Fruit fly (Drosophila melanogaster) whole organism, embryonic: ENCODE data around the gene Bx42.
A peak's percentile ranks its signal among the peaks of the same experiment; 100 is the strongest.

Experiments used
- CG10959 ChIP-seq: fragments of 200-800 bp; sonication (Bioruptor generic); IDR thresholded peaks from 2 replicates; pipeline ENCODE4 v1.3.6; 2022; ENCODE audit warnings: missing biosample characterization, missing genetic modification characterization
- CG14667 ChIP-seq: fragments of 200-800 bp; sonication (Bioruptor generic); IDR thresholded peaks from 2 replicates; pipeline ENCODE4 v1.3.6; 2022; ENCODE audit warnings: missing biosample characterization, missing genetic modification characterization
- CG15696 ChIP-seq: fragments of 200-800 bp; sonication (Bioruptor generic); optimal IDR thresholded peaks from 2 replicates; lab custom pipeline; 2019; ENCODE audit warnings: missing biosample characterization, mild to moderate bottlenecking, missing genetic modification characterization, moderate library complexity
- CG31224 ChIP-seq: fragments of 200-800 bp; sonication (Bioruptor generic); IDR thresholded peaks from 2 replicates; pipeline ENCODE4 v1.3.6; 2022; ENCODE audit warnings: missing biosample characterization, missing genetic modification characterization
- CG3281 ChIP-seq: fragments of 200-800 bp; sonication (Bioruptor generic); optimal IDR thresholded peaks from 3 replicates; lab custom pipeline; 2017; ENCODE audit warnings: missing biosample characterization, mild to moderate bottlenecking, missing genetic modification characterization
- CG3726 ChIP-seq: fragments of 200-800 bp; sonication (Bioruptor generic); IDR thresholded peaks from 3 replicates; pipeline ENCODE4, ENCODE4 v1.3.6; 2022; ENCODE audit warnings: missing biosample characterization, missing genetic modification characterization
- Dll ChIP-seq: fragments of 200-800 bp; sonication (Bioruptor generic); IDR thresholded peaks from 4 replicates; pipeline ENCODE4 v1.3.6; 2022; ENCODE audit warnings: missing biosample characterization, missing genetic modification characterization; ENCODE audit not compliant: partially characterized antibody
- Neu2 ChIP-seq: fragments of 200-800 bp; sonication (Bioruptor generic); optimal IDR thresholded peaks from 3 replicates; lab custom pipeline; 2016; ENCODE audit warnings: missing biosample characterization, missing genetic modification characterization, borderline replicate concordance
- cg ChIP-seq: fragments of 200-800 bp; sonication (Bioruptor generic); optimal IDR thresholded peaks from 3 replicates; lab custom pipeline; 2019; ENCODE audit warnings: missing biosample characterization, mild to moderate bottlenecking, missing genetic modification characterization, moderate library complexity
- crc ChIP-seq: fragments of 200-800 bp; sonication (Bioruptor generic); optimal IDR thresholded peaks from 2 replicates; lab custom pipeline; 2016; ENCODE audit warnings: missing biosample characterization, missing genetic modification characterization

DNA sequence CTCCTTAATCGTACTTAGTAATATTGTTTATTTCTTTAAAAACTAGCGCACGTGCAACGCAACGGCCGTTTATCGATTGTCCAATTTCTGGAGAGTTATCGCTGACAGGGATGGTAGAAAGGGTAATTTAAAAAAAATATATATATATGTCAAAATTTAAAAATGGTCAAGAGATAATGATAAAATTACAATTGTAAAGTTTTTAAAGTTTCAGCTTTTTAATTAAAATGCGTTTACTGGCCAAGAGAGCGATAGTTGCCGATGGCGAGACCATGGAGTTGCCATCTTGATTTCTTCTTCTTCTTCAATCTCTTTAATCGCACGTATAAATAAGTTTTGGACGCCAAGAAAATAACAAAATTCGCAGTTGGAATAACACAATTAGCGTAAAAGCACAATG, 25.4 kb downstream of the Bx42 start, which contains the start of the genes CG7246 and HP1b:
- TF ChIP-seq CG15696 (tag; lab: Kevin White, UChicago): peak; percentile 58
- TF ChIP-seq CG3281 (GFP tag; lab: Kevin White, UChicago): peak; percentile 63
- peak; percentile 64 for TF ChIP-seq CG31224 (GFP tag; lab: Robert Waterston, UW)
- peak; percentile 47; the same call in 1 of the 2 replicates for TF ChIP-seq CG14667 (GFP tag; lab: Robert Waterston, UW)
- TF ChIP-seq Dll (GFP tag; lab: Robert Waterston, UW): peak; percentile 85
- no peak for TF ChIP-seq Neu2
- TF ChIP-seq CG3726 (GFP tag; lab: Robert Waterston, UW): 0 out of 3 replicates have a peak, but pooled peaks have one; percentile 39
- no peak for TF ChIP-seq CG10959 (GFP tag; lab: Robert Waterston, UW)
- TF ChIP-seq crc: no peak
- TF ChIP-seq cg (GFP tag; lab: Kevin White, UChicago): no peak
